Fruit fly (Drosophila melanogaster): Measurements from ENCODE around the gene DIP2.

DNA sequence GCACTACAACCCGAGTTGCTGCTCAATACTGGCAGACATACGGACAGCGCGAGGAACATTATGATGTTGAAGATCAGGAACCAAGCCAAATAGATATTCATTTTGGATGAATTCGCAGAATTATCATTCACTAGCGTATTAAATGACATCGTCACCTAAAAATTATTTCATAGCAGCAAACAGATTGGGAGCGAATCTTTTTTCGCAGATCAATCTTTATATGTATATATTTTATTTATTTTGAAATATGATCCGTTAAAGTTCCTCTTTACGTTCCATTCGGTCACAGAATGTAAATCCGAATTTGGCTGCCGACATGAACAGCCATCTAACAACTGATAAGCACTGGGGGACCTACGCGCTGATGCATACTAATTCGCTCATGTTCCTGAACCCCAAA is 8.1 kb upstream of the DIP2 start, which contains the start of gene CG34263:
- TF ChIP-seq EcR (GFP tag; optimal IDR thresholded peaks at IDR 0.05) (no peak), CG9948 (tag; optimal IDR thresholded peaks at IDR 0.05) (no peak), fd96Ca (GFP tag; IDR thresholded peaks at IDR 0.05) (no peak), CG8159 (tag; optimal IDR thresholded peaks at IDR 0.05) (no peak), CG4496 (GFP tag; IDR thresholded peaks at IDR 0.05) (no peak), gl (tag; optimal IDR thresholded peaks at IDR 0.05) (no peak), CG12605 (GFP tag; IDR thresholded peaks at IDR 0.05) (no peak)
